Fruit fly (Drosophila melanogaster): ENCODE results near the gene CG11601.

Gene CG11601

dm6 chr2L:309812-310431, 26.9 kb upstream of the CG11601 start (continued):
- no peak for TF ChIP-seq CG32772 (GFP tag; IDR thresholded peaks at IDR 0.05)
- peak; percentile 61; the same call in 2 of the 3 replicates for TF ChIP-seq ci (GFP tag; IDR thresholded peaks at IDR 0.05)
- TF ChIP-seq Spps (tag; optimal IDR thresholded peaks at IDR 0.05) = no peak
- peak; percentile 80 for TF ChIP-seq sug (tag; optimal IDR thresholded peaks at IDR 0.05)
- no peak for TF ChIP-seq CG12659 (GFP tag; optimal IDR thresholded peaks at IDR 0.05)
- TF ChIP-seq CG16815 (GFP tag; optimal IDR thresholded peaks at IDR 0.05) = no peak
- no peak for TF ChIP-seq gcm2 (GFP tag; optimal IDR thresholded peaks at IDR 0.05)
- no peak for TF ChIP-seq ash1 (GFP tag; optimal IDR thresholded peaks at IDR 0.05)
- no peak for TF ChIP-seq CG8290 (GFP tag; optimal IDR thresholded peaks at IDR 0.05)
- TF ChIP-seq CG8290 (tag; optimal IDR thresholded peaks at IDR 0.05) = peak in 1 of 2 experiments; percentile 8
- TF ChIP-seq otp (GFP tag; IDR thresholded peaks at IDR 0.05) = peak; percentile 18; the same call in 1 of the 3 replicates
- TF ChIP-seq Fer1 (GFP tag; optimal IDR thresholded peaks at IDR 0.05) = peak; percentile 10
- no peak for TF ChIP-seq CG4617 (GFP tag; optimal IDR thresholded peaks at IDR 0.05; ENCODE audit: borderline replicate concordance)
- no peak for TF ChIP-seq CG18011 (GFP tag; optimal IDR thresholded peaks at IDR 0.05)
- no peak for TF ChIP-seq CG6683 (GFP tag; optimal IDR thresholded peaks at IDR 0.05)
- TF ChIP-seq CG34224 (GFP tag; IDR thresholded peaks at IDR 0.05; ENCODE audit: partially characterized antibody) = peak; percentile 60; the same call in 2 of the 3 replicates
- no peak for TF ChIP-seq CG15601 (tag; optimal IDR thresholded peaks at IDR 0.05)
- no peak for TF ChIP-seq danr (GFP tag; IDR thresholded peaks at IDR 0.05)
- peak; percentile 77 to 90 for TF ChIP-seq Trl (optimal IDR thresholded peaks at IDR 0.05)
- TF ChIP-seq Trl (GFP tag; optimal IDR thresholded peaks at IDR 0.05) = peak; percentile 9
- TF ChIP-seq CG10543 (GFP tag; optimal IDR thresholded peaks at IDR 0.05) = peak; percentile 28
- TF ChIP-seq da (GFP tag; optimal IDR thresholded peaks at IDR 0.05) = no peak
- no peak for TF ChIP-seq Taf1 (GFP tag; IDR thresholded peaks at IDR 0.05)
- TF ChIP-seq CG5953 (GFP tag; IDR thresholded peaks at IDR 0.05) = no peak
- TF ChIP-seq CG13894 (tag; optimal IDR thresholded peaks at IDR 0.05) = peak; percentile 57
- TF ChIP-seq ase (GFP tag; IDR thresholded peaks at IDR 0.05) = no peak
- no peak for TF ChIP-seq CG18262 (tag; optimal IDR thresholded peaks at IDR 0.05)
- no peak for TF ChIP-seq CG6654 (GFP tag; optimal IDR thresholded peaks at IDR 0.05)
- peak; percentile 3 for TF ChIP-seq zfh2 (GFP tag; optimal IDR thresholded peaks at IDR 0.05)
- TF ChIP-seq zen2 (GFP tag; IDR thresholded peaks at IDR 0.05; ENCODE audit: partially characterized antibody) = 0 out of 3 replicates have a peak, but pooled peaks have one; percentile 26
- no peak for TF ChIP-seq CG7786 (GFP tag; optimal IDR thresholded peaks at IDR 0.05)
- TF ChIP-seq Adf1 (GFP tag; IDR thresholded peaks at IDR 0.05) = peak; percentile 23; the same call in 1 of the 2 replicates
- no peak for TF ChIP-seq CG11696 (GFP tag; IDR thresholded peaks at IDR 0.05)
- no peak for TF ChIP-seq CG11504 (tag; optimal IDR thresholded peaks at IDR 0.05)
- no peak for TF ChIP-seq ttk (GFP tag; IDR thresholded peaks at IDR 0.05)
- TF ChIP-seq CG30020 (tag; optimal IDR thresholded peaks at IDR 0.05) = no peak
- TF ChIP-seq Neu2 (GFP tag; optimal IDR thresholded peaks at IDR 0.05; ENCODE audit: borderline replicate concordance) = no peak
- TF ChIP-seq tup (GFP tag; optimal IDR thresholded peaks at IDR 0.05) = no peak
- TF ChIP-seq kay (GFP tag; optimal IDR thresholded peaks at IDR 0.05) = no peak
- TF ChIP-seq fd102C (GFP tag; optimal IDR thresholded peaks at IDR 0.05) = no peak
- no peak for TF ChIP-seq cato (GFP tag; optimal IDR thresholded peaks at IDR 0.05; ENCODE audit: borderline replicate concordance)
- TF ChIP-seq CG18599 (GFP tag; optimal IDR thresholded peaks at IDR 0.05) = peak; percentile 35
- no peak for TF ChIP-seq CG7556 (GFP tag; optimal IDR thresholded peaks at IDR 0.05)
- no peak for TF ChIP-seq jumu (GFP tag; optimal IDR thresholded peaks at IDR 0.05)
- peak; percentile 86 for TF ChIP-seq Deaf1 (tag; optimal IDR thresholded peaks at IDR 0.05)
- no peak for TF ChIP-seq CG7372 (GFP tag; IDR thresholded peaks at IDR 0.05)
- TF ChIP-seq ftz-f1 (GFP tag; optimal IDR thresholded peaks at IDR 0.05) = no peak
- no peak for TF ChIP-seq CG17361 (GFP tag; IDR thresholded peaks at IDR 0.05)
- TF ChIP-seq CG3726 (GFP tag; IDR thresholded peaks at IDR 0.05) = no peak
- TF ChIP-seq pzg (GFP tag; optimal IDR thresholded peaks at IDR 0.05) = no peak
- no peak for TF ChIP-seq grn (GFP tag; optimal IDR thresholded peaks at IDR 0.05)

Measured in whole organism, embryonic.